Fruit fly (Drosophila melanogaster) whole organism, adult: ENCODE data around the gene CG13891.

Experiments used
- CG5204 ChIP-seq: fragments of 200-800 bp; sonication (Bioruptor generic); optimal IDR thresholded peaks from 2 replicates; lab custom pipeline; 2016; ENCODE audit warnings: missing biosample characterization, missing genetic modification characterization
- CG7101 ChIP-seq: fragments of 200-800 bp; sonication (Bioruptor generic); optimal IDR thresholded peaks from 2 replicates; lab custom pipeline; 2018; ENCODE audit warnings: missing biosample characterization, mild to moderate bottlenecking, missing genetic modification characterization, moderate library complexity
- pad ChIP-seq: fragments of 200-800 bp; sonication (Bioruptor generic); optimal IDR thresholded peaks from 3 replicates; lab custom pipeline; 2017; ENCODE audit warnings: missing biosample characterization, missing genetic modification characterization, mild to moderate bottlenecking, moderate library complexity, missing genetic modification reagents

DNA sequence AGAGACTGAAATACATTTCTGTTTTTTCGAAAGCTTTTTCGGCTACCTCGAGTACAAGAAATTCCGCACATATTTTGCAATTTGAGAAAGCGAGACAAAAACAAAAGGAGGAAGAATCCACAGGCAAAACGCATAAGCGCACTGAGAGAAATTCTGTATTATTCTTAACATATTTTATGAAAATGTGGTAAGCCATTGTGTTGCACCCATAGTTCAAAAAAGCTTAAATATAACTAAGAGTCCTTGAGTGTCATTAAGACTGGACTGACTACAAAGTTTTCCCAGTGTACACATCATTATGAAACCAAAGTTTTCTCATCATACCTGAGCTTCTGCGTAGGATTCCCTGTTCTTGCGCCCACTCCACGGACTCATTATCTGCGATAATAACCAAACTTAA is 13.1 kb downstream of the CG13891 start:
- TF ChIP-seq CG5204 (GFP tag; lab: Kevin White, UChicago), result no peak
- TF ChIP-seq pad (GFP tag; lab: Kevin White, UChicago), result no peak
- no peak for TF ChIP-seq CG7101 (tag; lab: Kevin White, UChicago)
